Worm (Caenorhabditis elegans) whole organism, midembryonic: ENCODE results near the gene Y54G11A.2.

Source experiments
- T22C8.4 ChIP-seq: fragments of 200-800 bp; sonication (Bioruptor generic); IDR thresholded peaks from 2 replicates; pipeline ENCODE4 v1.3.6; 2022; ENCODE audit warnings: missing genetic modification characterization, missing compliant biosample characterization
- flt-1 ChIP-seq: fragments of 200-800 bp; sonication (Bioruptor generic); IDR thresholded peaks from 2 replicates; pipeline ENCODE4 v1.3.6; 2022; ENCODE audit warnings: missing genetic modification characterization, missing compliant biosample characterization
- med-1 ChIP-seq: sonication (generic microtip); optimal IDR thresholded peaks from 2 replicates; lab custom pipeline; 2017; ENCODE audit warnings: missing genetic modification characterization, mild to moderate bottlenecking, missing compliant biosample characterization, antibody characterized with exemption, missing genetic modification reagents; ENCODE audit not compliant: insufficient read depth
- ref-1 ChIP-seq: fragments of 200-800 bp; sonication (Bioruptor generic); conservative IDR thresholded peaks from 2 replicates; pipeline ENCODE4 v1.3.6; 2022; ENCODE audit warnings: missing genetic modification reagents, missing genetic modification characterization, missing compliant biosample characterization

DNA sequence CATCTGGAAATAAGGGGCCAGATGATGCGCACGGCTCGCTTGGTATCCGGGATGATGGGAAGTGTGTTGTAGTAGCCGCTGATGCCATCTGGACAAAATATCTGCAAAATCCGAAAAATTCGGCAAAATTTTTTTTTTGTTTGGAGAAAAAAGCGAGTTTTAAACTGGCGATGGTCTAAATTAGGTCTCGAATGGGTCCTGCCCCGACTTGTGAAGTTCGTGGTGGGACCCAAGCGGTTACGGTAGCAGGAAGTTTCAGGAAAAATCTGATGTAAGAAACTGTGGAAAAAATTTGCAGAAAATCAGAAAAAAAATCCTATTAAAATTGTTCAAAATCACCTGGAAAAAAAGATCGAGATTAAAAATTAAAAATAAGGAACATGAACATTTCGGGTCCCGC is 8.7 kb upstream of the Y54G11A.2 start, which contains the start of gene jmjd-2:
- TF ChIP-seq ref-1 (no peak), flt-1 (no peak), med-1 (GFP tag; lab: Kevin White, UChicago) (no peak), T22C8.4 (GFP tag; lab: Robert Waterston, UW) (no peak)
